Fruit fly (Drosophila melanogaster) whole organism, prepupa: Measurements from ENCODE around the gene CG13073.

Experiments
- CG11294 ChIP-seq: fragments of 200-800 bp; sonication (Bioruptor generic); IDR thresholded peaks from 2 replicates; pipeline ENCODE4 v1.3.6; 2022; ENCODE audit warnings: missing biosample characterization, missing genetic modification characterization
- CG11762 ChIP-seq: fragments of 200-800 bp; sonication (Bioruptor generic); optimal IDR thresholded peaks from 3 replicates; lab custom pipeline; 2016; ENCODE audit warnings: missing biosample characterization, missing genetic modification characterization; ENCODE audit not compliant: insufficient read depth
- CG32006 ChIP-seq: fragments of 200-800 bp; sonication (Bioruptor generic); optimal IDR thresholded peaks from 3 replicates; lab custom pipeline; 2017; ENCODE audit warnings: missing biosample characterization, mild to moderate bottlenecking, missing genetic modification characterization
- CG6792 ChIP-seq: fragments of 200-800 bp; sonication (Bioruptor generic); optimal IDR thresholded peaks from 3 replicates; lab custom pipeline; 2016; ENCODE audit warnings: missing biosample characterization, missing genetic modification characterization
- Hr39 ChIP-seq: fragments of 200-800 bp; sonication (Bioruptor generic); optimal IDR thresholded peaks from 2 replicates; lab custom pipeline; 2016; ENCODE audit warnings: missing biosample characterization, missing genetic modification characterization
- Met ChIP-seq: fragments of 200-800 bp; sonication (Bioruptor generic); optimal IDR thresholded peaks from 3 replicates; lab custom pipeline; 2016; ENCODE audit warnings: missing biosample characterization, missing genetic modification characterization
- OdsH ChIP-seq: fragments of 200-800 bp; sonication (Bioruptor generic); optimal IDR thresholded peaks from 3 replicates; lab custom pipeline; 2016; ENCODE audit warnings: missing biosample characterization, missing genetic modification characterization
- Smox ChIP-seq: fragments of 200-800 bp; sonication (Bioruptor generic); optimal IDR thresholded peaks from 3 replicates; lab custom pipeline; 2016; ENCODE audit warnings: missing biosample characterization, missing genetic modification characterization
- Sox102F ChIP-seq: fragments of 200-800 bp; sonication (Bioruptor generic); optimal IDR thresholded peaks from 2 replicates; lab custom pipeline; 2016; ENCODE audit warnings: missing biosample characterization, mild to moderate bottlenecking, missing genetic modification characterization
- cyc ChIP-seq: fragments of 200-800 bp; sonication (Bioruptor generic); optimal IDR thresholded peaks from 3 replicates; lab custom pipeline; 2016; ENCODE audit warnings: missing biosample characterization, missing genetic modification characterization
- dac ChIP-seq: fragments of 200-800 bp; sonication (Bioruptor generic); optimal IDR thresholded peaks from 2 replicates; lab custom pipeline; 2017; ENCODE audit warnings: missing biosample characterization, mild to moderate bottlenecking, missing genetic modification characterization

dm6 chr3L:16202550-16202949 lies 14.6 kb downstream of the CG13073 start:
- TF ChIP-seq cyc (GFP tag; lab: Kevin White, UChicago) (peak; percentile 31), CG6792 (GFP tag; lab: Kevin White, UChicago) (peak; percentile 23), OdsH (GFP tag; lab: Kevin White, UChicago) (peak; percentile 28), CG32006 (peak; percentile 46), Hr39 (peak; percentile 58), Smox (GFP tag; lab: Kevin White, UChicago) (peak; percentile 57), Met (peak; percentile 63), Sox102F (peak; percentile 56), dac (GFP tag; lab: Kevin White, UChicago) (no peak), CG11294 (GFP tag; lab: Robert Waterston, UW) (no peak), CG11762 (GFP tag; lab: Kevin White, UChicago) (no peak)
